2 fruit fly cellular contexts compared by ENCODE assay signal in the genomic region with DNA sequence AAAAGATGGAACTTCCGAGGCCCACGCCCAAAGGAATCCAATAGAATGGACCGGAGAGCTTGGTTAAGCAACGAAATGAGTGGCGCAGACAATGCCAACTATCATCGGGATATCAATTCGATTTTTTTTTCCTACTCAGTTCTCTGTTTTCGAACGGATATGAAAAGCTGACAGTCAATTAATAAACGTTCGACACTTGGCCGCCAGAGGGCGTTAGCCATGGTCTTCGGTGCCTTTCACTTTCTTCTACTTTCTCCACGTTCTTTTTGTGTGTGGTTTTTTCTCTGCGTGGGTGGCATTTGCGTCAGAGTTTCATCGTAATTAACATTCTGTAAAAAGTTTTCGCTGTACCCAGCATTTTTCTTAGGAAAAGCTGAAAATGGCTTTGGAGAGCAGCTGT.
TF ChIP-seq lines count a peak whose summit lies in the region.

No protein-coding gene starts in this region.

- TF ChIP-seq CTCF in S2 (optimal IDR thresholded peaks at IDR 0.05; lab: Kevin White, UChicago), result peak; percentile 52 to 61
- TF ChIP-seq CTCF in whole organism, embryonic (GFP tag; optimal IDR thresholded peaks at IDR 0.05; lab: Kevin White, UChicago), result peak; percentile 68

TF ChIP-seq in whole organism, embryonic, 481 proteins besides CTCF, POLR2A, EP300 and RAD21:
- TF ChIP-seq CG17328 (GFP tag; IDR thresholded peaks at IDR 0.05; lab: Robert Waterston, UW) (no peak), row (GFP tag; IDR thresholded peaks at IDR 0.05; lab: Robert Waterston, UW) (no peak), ab (GFP tag; optimal IDR thresholded peaks at IDR 0.05; lab: Kevin White, UChicago) (no peak), CG2202 (tag; optimal IDR thresholded peaks at IDR 0.05; lab: Kevin White, UChicago) (no peak), Med (GFP tag; lab: Kevin White, UChicago) (no peak), CG12219 (GFP tag; optimal IDR thresholded peaks at IDR 0.05; lab: Kevin White, UChicago) (no peak)
